Worm (Caenorhabditis elegans) whole organism, mixed stage, embryonic: ENCODE data around the gene cki-1.

ENCODE experiments used
- M03D4.4 ChIP-seq: sonication (generic microtip); optimal IDR thresholded peaks from 2 replicates; lab custom pipeline; 2017; ENCODE audit warnings: mild to moderate bottlenecking, missing genetic modification characterization, missing compliant biosample characterization
- bed-3 ChIP-seq: fragments of 200-800 bp; sonication (Bioruptor generic); optimal IDR thresholded peaks from 3 replicates; lab custom pipeline; 2018; ENCODE audit warnings: mild to moderate bottlenecking, missing genetic modification characterization, moderate library complexity, missing compliant biosample characterization
- blmp-1 ChIP-seq: fragments of 150-350 bp; optimal IDR thresholded peaks from 2 replicates; lab custom pipeline; 2014; ENCODE audit warnings: missing biosample characterization, missing genetic modification characterization
- ceh-39 ChIP-seq: fragments of 150-350 bp; optimal IDR thresholded peaks from 2 replicates; lab custom pipeline; 2014; ENCODE audit warnings: missing biosample characterization, missing genetic modification characterization
- ceh-83 ChIP-seq: fragments of 200-800 bp; sonication (Bioruptor generic); optimal IDR thresholded peaks from 2 replicates; lab custom pipeline; 2018; ENCODE audit warnings: mild to moderate bottlenecking, missing genetic modification characterization, missing compliant biosample characterization
- ces-1 ChIP-seq: fragments of 150-350 bp; optimal IDR thresholded peaks from 2 replicates; lab custom pipeline; 2014; ENCODE audit warnings: missing biosample characterization, missing genetic modification reagents, missing genetic modification characterization
- cnd-1 ChIP-seq: fragments of 200-800 bp; sonication (Bioruptor generic); optimal IDR thresholded peaks from 2 replicates; lab custom pipeline; 2018; ENCODE audit warnings: mild to moderate bottlenecking, missing genetic modification characterization, missing compliant biosample characterization
- drap-1 ChIP-seq: fragments of 200-800 bp; sonication (Bioruptor generic); optimal IDR thresholded peaks from 3 replicates; lab custom pipeline; 2018; ENCODE audit warnings: mild to moderate bottlenecking, missing genetic modification characterization, missing compliant biosample characterization
- elt-1 ChIP-seq: sonication (generic microtip); optimal IDR thresholded peaks from 2 replicates; lab custom pipeline; 2017; ENCODE audit warnings: missing genetic modification characterization, mild to moderate bottlenecking, missing compliant biosample characterization, antibody characterized with exemption, moderate library complexity, borderline replicate concordance; ENCODE audit not compliant: insufficient read depth
- elt-3 ChIP-seq: fragments of 150-350 bp; optimal IDR thresholded peaks from 2 replicates; lab custom pipeline; 2014; ENCODE audit warnings: missing biosample characterization, missing genetic modification characterization
- flh-1 ChIP-seq: fragments of 200-800 bp; sonication (Bioruptor generic); optimal IDR thresholded peaks from 2 replicates; lab custom pipeline; 2018; ENCODE audit warnings: mild to moderate bottlenecking, missing genetic modification characterization, moderate library complexity, missing compliant biosample characterization
- ham-2 ChIP-seq: fragments of 200-800 bp; sonication (Bioruptor generic); optimal IDR thresholded peaks from 2 replicates; lab custom pipeline; 2018; ENCODE audit warnings: mild to moderate bottlenecking, missing genetic modification characterization, missing compliant biosample characterization
- hlh-1 ChIP-seq: fragments of 150-350 bp; optimal IDR thresholded peaks from 2 replicates; lab custom pipeline; 2014; ENCODE audit warnings: missing biosample characterization, missing genetic modification reagents, missing genetic modification characterization
- lin-13 ChIP-seq: fragments of 150-350 bp; optimal IDR thresholded peaks from 2 replicates; lab custom pipeline; 2014; ENCODE audit warnings: missing biosample characterization, missing genetic modification characterization
- lin-32 ChIP-seq: fragments of 200-800 bp; sonication (Bioruptor generic); optimal IDR thresholded peaks from 2 replicates; lab custom pipeline; 2018; ENCODE audit warnings: mild to moderate bottlenecking, missing genetic modification characterization, missing compliant biosample characterization
- lsy-2 ChIP-seq: fragments of 150-350 bp; optimal IDR thresholded peaks from 2 replicates; lab custom pipeline; 2014; ENCODE audit warnings: missing biosample characterization, missing genetic modification characterization
- mab-5 ChIP-seq: fragments of 150-350 bp; optimal IDR thresholded peaks from 2 replicates; lab custom pipeline; 2014; ENCODE audit warnings: missing biosample characterization, missing genetic modification characterization
- mep-1 ChIP-seq: fragments of 150-350 bp; optimal IDR thresholded peaks from 2 replicates; lab custom pipeline; 2017; ENCODE audit warnings: missing biosample characterization, missing genetic modification reagents, missing genetic modification characterization, inconsistent platforms
- mls-2 ChIP-seq: sonication (generic microtip); optimal IDR thresholded peaks from 2 replicates; lab custom pipeline; 2016; ENCODE audit warnings: mild to moderate bottlenecking, missing genetic modification characterization, moderate library complexity, missing compliant biosample characterization
- nhr-12 ChIP-seq: fragments of 150-350 bp; optimal IDR thresholded peaks from 2 replicates; lab custom pipeline; 2014; ENCODE audit warnings: missing biosample characterization, missing genetic modification characterization
- nhr-237 ChIP-seq: fragments of 150-350 bp; optimal IDR thresholded peaks from 2 replicates; lab custom pipeline; 2014; ENCODE audit warnings: missing biosample characterization, missing genetic modification characterization
- nhr-28 ChIP-seq: fragments of 150-350 bp; optimal IDR thresholded peaks from 2 replicates; lab custom pipeline; 2014; ENCODE audit warnings: missing biosample characterization, missing genetic modification characterization
- pha-4 ChIP-seq: fragments of 150-350 bp; optimal IDR thresholded peaks from 2 replicates; lab custom pipeline; 2018; ENCODE audit warnings: missing biosample characterization, missing genetic modification reagents, missing genetic modification characterization
- unc-120 ChIP-seq: sonication (generic microtip); optimal IDR thresholded peaks from 2 replicates; lab custom pipeline; 2017; ENCODE audit warnings: missing genetic modification characterization, missing compliant biosample characterization; ENCODE audit not compliant: poor library complexity, severe bottlenecking
- unc-62 ChIP-seq: fragments of 150-350 bp; optimal IDR thresholded peaks from 2 replicates; lab custom pipeline; 2014; ENCODE audit warnings: missing biosample characterization, missing genetic modification reagents, missing genetic modification characterization
- ztf-11 ChIP-seq: fragments of 150-350 bp; optimal IDR thresholded peaks from 2 replicates; lab custom pipeline; 2014; ENCODE audit warnings: missing biosample characterization, missing genetic modification characterization

Gene cki-1

DNA sequence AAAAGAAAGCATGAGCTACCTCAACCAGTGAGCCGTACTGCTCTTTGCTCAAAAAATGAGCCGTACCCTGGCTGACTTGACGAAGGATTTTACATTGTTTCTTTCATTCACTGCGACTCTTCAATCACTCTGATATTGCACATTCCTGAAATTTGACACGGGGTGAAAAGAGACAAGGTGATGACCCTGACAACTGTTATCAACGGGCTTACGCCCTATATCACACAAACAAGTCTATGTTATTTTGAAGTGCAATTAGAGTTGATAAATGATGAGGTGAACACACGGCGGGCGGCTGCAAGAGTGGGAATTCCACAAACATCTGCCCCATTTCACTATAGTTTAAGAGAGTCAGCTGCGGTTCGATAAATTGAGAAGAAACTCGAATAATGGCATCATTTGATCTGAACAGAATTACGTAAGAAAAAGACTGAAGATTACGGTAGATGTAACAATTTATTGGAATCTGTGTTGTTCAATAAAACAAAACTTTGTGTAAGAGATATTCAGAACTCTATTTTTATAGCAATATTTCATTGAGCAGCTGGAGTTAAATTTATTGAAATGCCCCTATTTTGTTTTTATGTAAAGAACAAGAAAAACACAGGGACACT is 25.7 kb downstream of the cki-1 start:
- TF ChIP-seq lin-13 (tag; lab: Kevin White, UChicago) (no peak), drap-1 (GFP tag; lab: Kevin White, UChicago) (no peak), lsy-2 (tag; lab: Kevin White, UChicago) (no peak), blmp-1 (no peak), unc-62 (GFP tag; lab: Kevin White, UChicago) (peak; percentile 46), unc-120 (tag; lab: Kevin White, UChicago) (peak; percentile 60), hlh-1 (peak; percentile 96), flh-1 (GFP tag; lab: Kevin White, UChicago) (no peak), ham-2 (GFP tag; lab: Kevin White, UChicago) (no peak), ceh-83 (GFP tag; lab: Kevin White, UChicago) (no peak), mep-1 (no peak), ztf-11 (tag; lab: Kevin White, UChicago) (no peak), M03D4.4 (no peak)

DNA sequence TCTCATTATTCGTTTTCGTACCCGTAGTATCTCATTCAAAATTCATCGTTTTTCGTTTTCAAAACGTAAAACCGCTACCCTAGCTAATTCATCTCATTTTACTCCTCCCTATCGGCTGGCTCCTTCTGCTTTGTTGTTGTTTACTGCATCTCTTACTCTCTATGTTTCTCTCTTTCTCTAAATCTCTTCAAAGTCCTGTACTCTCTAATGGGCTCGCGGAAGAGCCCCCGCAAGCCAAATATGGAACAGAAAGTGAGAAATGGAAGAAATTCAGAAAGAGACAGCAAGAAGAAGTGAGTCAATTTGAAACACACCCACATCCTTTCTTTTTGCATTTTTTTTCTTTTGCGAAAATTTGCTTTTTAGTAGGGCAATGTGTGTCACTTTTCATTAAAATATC is 27.6 kb downstream of the cki-1 start:
- TF ChIP-seq unc-120 (tag; lab: Kevin White, UChicago): peak; percentile 40
- TF ChIP-seq ces-1 (GFP tag; lab: Kevin White, UChicago): peak; percentile 58
- peak; percentile 17 for TF ChIP-seq mep-1
- no peak for TF ChIP-seq nhr-28 (tag; lab: Kevin White, UChicago)

DNA sequence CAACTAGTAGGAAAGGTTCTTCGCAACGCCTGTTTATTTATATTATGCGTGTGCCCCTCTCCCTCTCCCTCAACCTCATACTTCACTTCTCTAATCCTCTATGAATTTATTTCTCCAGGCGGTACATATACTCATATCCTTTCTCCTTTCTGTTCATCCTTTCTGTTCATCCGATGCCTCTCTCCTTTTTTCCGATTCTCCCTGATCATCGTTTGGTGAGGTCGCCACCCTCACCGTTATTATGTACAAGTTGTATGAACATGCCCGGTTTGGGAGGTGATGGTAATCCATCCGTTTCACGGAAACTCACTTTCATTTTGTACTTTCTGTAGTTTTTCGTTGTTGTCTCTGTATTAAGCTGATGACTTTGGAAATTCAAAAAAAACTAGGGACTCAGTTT is 28.7 kb downstream of the cki-1 start:
- TF ChIP-seq bed-3 (GFP tag; lab: Kevin White, UChicago): no peak
- TF ChIP-seq mls-2 (tag; lab: Kevin White, UChicago): peak; percentile 7
- no peak for TF ChIP-seq ham-2 (GFP tag; lab: Kevin White, UChicago)
- peak; percentile 55 for TF ChIP-seq blmp-1

DNA sequence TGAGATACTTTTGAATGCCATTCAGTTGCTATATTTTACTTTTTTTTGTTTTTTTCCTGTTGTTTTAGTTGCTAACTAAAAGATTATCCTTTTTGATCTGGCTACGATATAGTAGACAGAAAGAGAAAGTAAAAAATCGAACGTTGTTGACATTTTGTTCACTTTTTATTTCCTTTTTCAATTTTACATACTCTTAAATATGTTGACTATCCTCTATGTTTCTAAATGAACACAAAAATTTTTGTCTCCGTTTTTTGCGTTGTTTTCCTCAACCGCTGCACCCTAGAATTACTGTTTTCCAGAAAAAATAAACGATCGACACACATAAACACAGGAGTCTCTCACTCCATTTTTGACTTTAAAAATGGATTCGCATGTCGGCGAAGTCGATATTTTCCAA is 31.0 kb downstream of the cki-1 start, which contains the start of gene klp-3:
Gene klp-3 (plus strand): TSS at position 301 of the 400 bp plus-strand sequence.
- no peak for TF ChIP-seq drap-1 (GFP tag; lab: Kevin White, UChicago)
- TF ChIP-seq, all 35 proteins: peak for 0

DNA sequence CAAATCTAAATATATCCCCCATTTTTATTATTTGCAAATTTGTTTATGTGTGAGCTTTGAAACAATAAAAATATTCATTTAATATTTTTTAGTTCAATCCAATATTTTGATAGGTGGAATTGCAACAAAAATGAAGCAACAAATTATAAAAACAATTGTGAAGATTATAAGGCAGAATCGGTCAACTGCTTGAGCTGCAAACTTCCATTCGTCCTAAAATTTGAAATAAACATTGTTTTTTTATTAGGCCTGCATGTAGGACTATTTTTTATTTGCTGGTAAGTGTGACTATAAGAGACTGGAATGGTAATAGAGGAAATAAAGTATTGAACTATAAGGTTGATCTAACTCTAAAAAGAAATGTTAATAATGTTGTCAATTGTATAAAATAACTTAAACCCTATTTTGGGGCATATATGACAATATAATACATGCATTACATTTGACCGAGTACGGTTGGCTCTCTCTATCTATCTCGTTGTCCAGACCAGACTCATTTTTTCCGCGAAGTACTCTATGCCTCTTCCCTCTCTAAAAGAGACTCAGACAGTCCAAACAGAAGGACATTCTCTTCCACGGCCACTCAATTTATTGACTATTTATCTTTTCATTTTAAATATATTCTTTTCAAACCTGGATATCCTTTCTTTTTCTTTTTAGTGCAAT is 34.7 kb downstream of the cki-1 start, which contains the start of gene T09A5.4:
Gene T09A5.4 (plus strand): TSS at position 616 of the 666 bp plus-strand sequence.
- TF ChIP-seq bed-3 (GFP tag; lab: Kevin White, UChicago): no peak

DNA sequence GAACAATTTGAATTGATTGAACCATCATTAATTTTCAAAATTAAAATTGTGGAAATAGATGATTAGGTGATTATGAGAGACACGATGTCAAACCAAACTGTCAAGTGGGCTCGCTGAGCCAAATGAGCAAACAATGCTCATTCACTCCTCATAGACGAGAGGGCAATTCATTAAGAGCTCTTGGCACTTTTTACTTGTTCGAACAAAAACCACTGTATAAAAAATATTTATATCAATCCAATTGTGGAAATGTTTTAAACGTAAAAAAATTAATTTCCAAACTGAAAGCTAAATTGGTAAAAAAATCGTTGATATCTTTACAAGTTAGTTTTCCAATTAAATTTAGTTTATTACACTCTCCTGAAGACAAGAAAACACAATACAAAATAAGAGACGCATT is 38.7 kb downstream of the cki-1 start, which contains the start of gene acr-7:
Gene acr-7 (minus strand): TSS at position 101 of the 400 bp plus-strand sequence.
- no peak for TF ChIP-seq cnd-1
- no peak for TF ChIP-seq mab-5 (tag; lab: Kevin White, UChicago)
- TF ChIP-seq mep-1: no peak
- TF ChIP-seq ztf-11 (tag; lab: Kevin White, UChicago): no peak
- TF ChIP-seq elt-1 (tag; lab: Kevin White, UChicago): no peak
- TF ChIP-seq elt-3 (tag; lab: Kevin White, UChicago): no peak
- TF ChIP-seq ceh-83 (GFP tag; lab: Kevin White, UChicago): no peak
- no peak for TF ChIP-seq blmp-1
- TF ChIP-seq nhr-12: no peak
- no peak for TF ChIP-seq nhr-237
- no peak for TF ChIP-seq mls-2 (tag; lab: Kevin White, UChicago)
- TF ChIP-seq lin-13 (tag; lab: Kevin White, UChicago): no peak
- no peak for TF ChIP-seq lin-32 (GFP tag; lab: Kevin White, UChicago)
- TF ChIP-seq ceh-39: no peak
- TF ChIP-seq pha-4 (tag; lab: Kevin White, UChicago): no peak
- TF ChIP-seq bed-3 (GFP tag; lab: Kevin White, UChicago): no peak
- TF ChIP-seq unc-120 (tag; lab: Kevin White, UChicago): no peak
